Fruit fly (Drosophila melanogaster): ENCODE measurements around the gene RpS14a.

Gene RpS14a

DNA sequence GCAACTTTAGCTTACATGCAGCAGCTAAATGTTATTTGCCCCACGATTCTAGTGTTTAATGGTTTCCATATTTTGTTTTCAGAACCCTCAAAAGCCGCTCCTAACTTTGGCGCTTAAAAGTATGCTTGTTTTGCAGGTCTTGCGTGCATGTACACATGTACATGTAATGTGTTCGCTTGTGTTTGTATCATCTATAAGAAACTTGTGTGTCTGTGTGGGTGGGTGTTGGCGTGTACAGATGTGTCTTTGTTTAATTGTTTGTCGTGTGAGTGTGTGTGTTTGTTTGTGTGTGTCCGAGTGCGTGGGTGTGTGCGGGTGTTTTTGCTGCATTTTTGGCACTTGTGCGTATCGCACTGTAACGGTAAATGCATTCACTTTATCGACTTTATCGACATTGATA, 10.5 kb upstream of the RpS14a start:
- TF ChIP-seq CG32121 (GFP tag; IDR thresholded peaks at IDR 0.05) (peak; percentile 35; the same call in 1 of the 2 replicates), gl (tag; optimal IDR thresholded peaks at IDR 0.05) (no peak)

dm6 chrX:7924913-7925312, 8.6 kb upstream of the RpS14a start:
- no peak for TF ChIP-seq CG9948 (tag; optimal IDR thresholded peaks at IDR 0.05)
- TF ChIP-seq CG17806 (tag; optimal IDR thresholded peaks at IDR 0.05), result no peak
- no peak for TF ChIP-seq CG8301 (tag; optimal IDR thresholded peaks at IDR 0.05)
- no peak for TF ChIP-seq fd96Ca (GFP tag; IDR thresholded peaks at IDR 0.05)
- no peak for TF ChIP-seq Pif1A (GFP tag; optimal IDR thresholded peaks at IDR 0.05)

DNA sequence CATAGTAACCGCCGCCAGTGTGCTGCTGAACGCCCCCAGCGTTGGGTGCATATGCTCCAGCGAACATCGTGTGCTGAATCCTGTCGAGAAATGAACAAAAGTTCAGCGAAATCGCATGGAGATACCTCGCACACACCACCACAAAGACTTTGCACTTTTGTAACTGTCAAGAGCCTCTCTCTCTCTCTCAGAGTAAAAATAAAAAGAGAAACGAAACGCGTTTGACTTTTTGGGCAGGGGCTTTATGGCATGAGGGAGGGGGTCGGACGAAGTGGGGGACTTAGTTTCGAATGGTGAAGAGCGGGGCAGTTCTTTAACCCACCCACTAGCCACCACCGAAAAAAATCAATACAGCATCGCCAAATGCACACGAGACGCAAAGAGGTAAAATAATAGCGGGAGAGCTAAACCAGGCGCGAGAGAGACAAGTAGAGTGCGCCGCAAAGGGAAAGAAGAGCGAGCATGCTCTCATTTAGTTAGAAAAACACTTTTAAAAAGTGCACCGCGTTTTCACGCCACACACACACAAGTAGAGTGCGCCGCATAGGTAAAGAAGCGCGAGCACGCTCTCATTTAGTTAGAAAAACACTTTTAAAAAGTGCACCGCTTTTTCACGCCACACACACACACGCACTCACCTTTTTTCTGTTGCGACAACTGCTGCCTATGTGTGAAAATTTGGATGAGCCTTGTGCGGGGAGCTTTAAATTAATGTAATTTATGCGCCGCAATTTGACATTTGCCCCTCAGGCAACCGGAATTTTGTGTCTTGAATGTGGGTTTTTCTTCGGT, 3.1 kb upstream of the RpS14a start:
- 0 out of 2 replicates have a peak, but pooled peaks have one; percentile 34 for TF ChIP-seq CG32121 (GFP tag; IDR thresholded peaks at IDR 0.05)
- TF ChIP-seq CG12605 (GFP tag; IDR thresholded peaks at IDR 0.05), result peak; percentile 40; the same call in 1 of the 2 replicates
- TF ChIP-seq CG8301 (tag; optimal IDR thresholded peaks at IDR 0.05), result peak; percentile 20
- peak; percentile 5 for TF ChIP-seq Snoo (tag; optimal IDR thresholded peaks at IDR 0.05)
- no peak for TF ChIP-seq fd96Ca (GFP tag; IDR thresholded peaks at IDR 0.05)
- TF ChIP-seq Pif1A (GFP tag; optimal IDR thresholded peaks at IDR 0.05), result no peak
- peak; percentile 40 for TF ChIP-seq EcR (GFP tag; optimal IDR thresholded peaks at IDR 0.05)

dm6 chrX:7931028-7931549, 2.5 kb upstream of the RpS14a start, which contains the start of gene mahe:
Gene mahe, minus strand, starts transcription at chrX:7931382.
- peak; percentile 31; the same call in 1 of the 2 replicates for TF ChIP-seq CG12605 (GFP tag; IDR thresholded peaks at IDR 0.05)
- no peak for TF ChIP-seq Pif1A (GFP tag; optimal IDR thresholded peaks at IDR 0.05)
- TF ChIP-seq Pif1B (GFP tag; optimal IDR thresholded peaks at IDR 0.05), result peak; percentile 0
- TF ChIP-seq CG15710 (tag; optimal IDR thresholded peaks at IDR 0.05), result no peak
- peak; percentile 25; the same call in 1 of the 2 replicates for TF ChIP-seq CG32121 (GFP tag; IDR thresholded peaks at IDR 0.05)
- TF ChIP-seq CG34367 (tag; optimal IDR thresholded peaks at IDR 0.05), result no peak
- TF ChIP-seq rn (GFP tag; IDR thresholded peaks at IDR 0.05), result no peak
- no peak for TF ChIP-seq CG13204 (GFP tag; optimal IDR thresholded peaks at IDR 0.05)
- TF ChIP-seq Ets98B (GFP tag; IDR thresholded peaks at IDR 0.05), result 0 out of 2 replicates have a peak, but pooled peaks have one; percentile 4

dm6 chrX:7934679-7935078, 1.1 kb downstream of the RpS14a start, which contains the start of gene RpS14b:
Gene RpS14b, plus strand, starts transcription at chrX:7934898.
- TF ChIP-seq EcR (GFP tag; optimal IDR thresholded peaks at IDR 0.05), result no peak
- TF ChIP-seq Pif1A (GFP tag; optimal IDR thresholded peaks at IDR 0.05), result peak; percentile 42
- TF ChIP-seq gl (tag; optimal IDR thresholded peaks at IDR 0.05), result peak; percentile 39
- peak; percentile 43; the same call in 1 of the 2 replicates for TF ChIP-seq CG12605 (GFP tag; IDR thresholded peaks at IDR 0.05)
- TF ChIP-seq CG32121 (GFP tag; IDR thresholded peaks at IDR 0.05), result peak; percentile 51
- peak; percentile 3 for TF ChIP-seq CG9948 (tag; optimal IDR thresholded peaks at IDR 0.05)
- peak; percentile 55 for TF ChIP-seq CG15710 (tag; optimal IDR thresholded peaks at IDR 0.05)
- peak; percentile 60; the same call in 2 of the 3 replicates for TF ChIP-seq fd96Ca (GFP tag; IDR thresholded peaks at IDR 0.05)
- TF ChIP-seq CG8301 (tag; optimal IDR thresholded peaks at IDR 0.05), result peak; percentile 19
- no peak for TF ChIP-seq CG17806 (tag; optimal IDR thresholded peaks at IDR 0.05)
- TF ChIP-seq D1 (tag; optimal IDR thresholded peaks at IDR 0.05), result no peak
- TF ChIP-seq CG13204 (GFP tag; optimal IDR thresholded peaks at IDR 0.05), result peak; percentile 30
- TF ChIP-seq CG14655 (GFP tag; optimal IDR thresholded peaks at IDR 0.05), result no peak
- peak; percentile 67 for TF ChIP-seq Snoo (tag; optimal IDR thresholded peaks at IDR 0.05)
- TF ChIP-seq CG34367 (tag; optimal IDR thresholded peaks at IDR 0.05), result peak; percentile 51
- TF ChIP-seq Pif1B (GFP tag; optimal IDR thresholded peaks at IDR 0.05), result peak; percentile 10
- peak; percentile 79 for TF ChIP-seq CG4496 (GFP tag; IDR thresholded peaks at IDR 0.05)
- TF ChIP-seq CG10348 (GFP tag; IDR thresholded peaks at IDR 0.05), result no peak
- peak; percentile 61 for TF ChIP-seq Ets98B (GFP tag; IDR thresholded peaks at IDR 0.05)
- TF ChIP-seq rn (GFP tag; IDR thresholded peaks at IDR 0.05), result 0 out of 2 replicates have a peak, but pooled peaks have one; percentile 6
- peak; percentile 28 for TF ChIP-seq CG8159 (tag; optimal IDR thresholded peaks at IDR 0.05)

DNA sequence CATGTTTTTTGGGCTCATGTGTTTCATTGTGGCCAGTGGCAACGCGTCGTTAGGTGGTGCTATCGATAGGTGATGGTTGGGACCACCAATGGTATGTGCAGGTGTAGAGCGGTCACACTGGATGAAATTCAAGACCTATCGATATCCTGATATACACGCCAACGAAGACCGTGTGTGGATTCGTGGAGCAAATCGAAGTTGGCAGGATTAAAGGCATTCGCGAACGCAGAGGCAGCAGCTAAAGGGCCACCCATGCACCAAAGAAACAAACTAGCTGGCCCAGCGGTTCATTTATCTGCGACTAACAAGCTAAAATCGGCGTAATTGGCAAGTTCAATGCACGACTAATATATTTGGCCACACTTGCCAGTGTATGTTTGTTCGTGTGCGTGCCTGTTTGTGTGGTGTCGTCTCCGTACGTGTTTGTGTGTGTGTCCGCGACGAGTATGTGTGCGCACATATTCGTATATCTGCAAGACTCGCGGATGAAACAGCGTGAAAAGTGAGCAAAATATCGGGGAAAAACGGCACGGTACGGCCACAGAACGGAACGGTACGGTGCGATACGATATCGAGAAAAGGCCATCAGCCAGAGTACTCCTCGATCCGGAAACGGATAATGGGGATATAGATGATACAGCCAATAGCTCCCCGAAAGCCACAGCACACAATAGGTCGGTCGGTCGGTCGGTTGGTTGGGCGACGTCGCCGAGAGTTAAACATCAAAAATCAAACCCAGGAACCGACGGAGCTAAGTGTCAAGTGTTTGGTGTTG, 2.4 kb downstream of the RpS14a start, which contains the start of gene Ubr3:
TSS of gene Ubr3 (plus strand) at position 99 of the 775 bp plus-strand sequence.
- TF ChIP-seq EcR (GFP tag; optimal IDR thresholded peaks at IDR 0.05) (peak; percentile 95), Pif1A (GFP tag; optimal IDR thresholded peaks at IDR 0.05) (no peak), gl (tag; optimal IDR thresholded peaks at IDR 0.05) (no peak), CG4496 (GFP tag; IDR thresholded peaks at IDR 0.05) (peak; percentile 26; the same call in 1 of the 3 replicates), Snoo (tag; optimal IDR thresholded peaks at IDR 0.05) (no peak), CG8159 (tag; optimal IDR thresholded peaks at IDR 0.05) (no peak), fd96Ca (GFP tag; IDR thresholded peaks at IDR 0.05) (0 out of 3 replicates have a peak, but pooled peaks have one; percentile 16)
